Fruit fly (Drosophila melanogaster): Measurements from ENCODE around the gene CG7458.

dm6 chr3L:21953028-21954016 is 1.6 kb upstream of the CG7458 start:
- TF ChIP-seq psq (GFP tag; optimal IDR thresholded peaks at IDR 0.05) (no peak), HLH106 (tag; optimal IDR thresholded peaks at IDR 0.05) (no peak), sv (GFP tag; optimal IDR thresholded peaks at IDR 0.05) (no peak), foxo (GFP tag; optimal IDR thresholded peaks at IDR 0.05) (no peak), CG9705 (GFP tag; optimal IDR thresholded peaks at IDR 0.05) (no peak), pan (optimal IDR thresholded peaks at IDR 0.05) (no peak), Hr78 (GFP tag; optimal IDR thresholded peaks at IDR 0.05) (no peak), jim (GFP tag; optimal IDR thresholded peaks at IDR 0.05) (no peak), h (GFP tag; optimal IDR thresholded peaks at IDR 0.05) (no peak), brk (GFP tag; optimal IDR thresholded peaks at IDR 0.05) (no peak), OdsH (GFP tag; optimal IDR thresholded peaks at IDR 0.05) (no peak), dmrt93B (GFP tag; optimal IDR thresholded peaks at IDR 0.05) (no peak), fru (GFP tag; optimal IDR thresholded peaks at IDR 0.05) (no peak)
